Worm (Caenorhabditis elegans): Measurements from ENCODE around the gene clec-24.

clec-24 gene

DNA sequence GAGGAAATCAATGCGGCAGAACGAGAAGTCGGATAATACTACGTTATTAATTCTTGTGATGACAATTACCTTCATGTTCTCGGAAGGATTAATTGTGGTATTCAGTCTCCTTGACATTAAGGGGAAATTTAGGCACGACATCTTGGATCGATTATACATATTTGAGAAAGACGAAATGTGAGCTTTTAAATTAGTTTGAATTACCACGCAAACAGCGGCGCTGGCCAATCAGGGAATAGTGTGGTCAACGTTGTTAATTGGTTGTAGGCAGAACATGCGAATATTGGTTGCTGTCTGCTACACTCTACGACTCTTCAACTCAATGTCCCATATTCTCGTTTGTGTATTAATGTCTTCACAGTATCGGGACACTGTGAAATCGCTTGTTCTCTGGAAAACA lies 13.2 kb downstream of the clec-24 start, which contains the start of gene F49A5.10:
Gene F49A5.10 (plus strand): TSS at position 301 of the 400 bp plus-strand sequence.
- TF ChIP-seq unc-39 (tag; optimal IDR thresholded peaks at IDR 0.05), result no peak
- TF ChIP-seq lin-13 (tag; optimal IDR thresholded peaks at IDR 0.05), result no peak
- TF ChIP-seq elt-3 (tag; optimal IDR thresholded peaks at IDR 0.05), result no peak
- TF ChIP-seq M03D4.4 (tag; optimal IDR thresholded peaks at IDR 0.05), result no peak
- TF ChIP-seq flh-1 (GFP tag; optimal IDR thresholded peaks at IDR 0.05), result no peak
- TF ChIP-seq ceh-83 (GFP tag; optimal IDR thresholded peaks at IDR 0.05), result no peak
- no peak for TF ChIP-seq sptf-1 (tag; optimal IDR thresholded peaks at IDR 0.05)
- no peak for TF ChIP-seq elt-1 (tag; optimal IDR thresholded peaks at IDR 0.05; ENCODE audit: borderline replicate concordance, insufficient read depth)

DNA sequence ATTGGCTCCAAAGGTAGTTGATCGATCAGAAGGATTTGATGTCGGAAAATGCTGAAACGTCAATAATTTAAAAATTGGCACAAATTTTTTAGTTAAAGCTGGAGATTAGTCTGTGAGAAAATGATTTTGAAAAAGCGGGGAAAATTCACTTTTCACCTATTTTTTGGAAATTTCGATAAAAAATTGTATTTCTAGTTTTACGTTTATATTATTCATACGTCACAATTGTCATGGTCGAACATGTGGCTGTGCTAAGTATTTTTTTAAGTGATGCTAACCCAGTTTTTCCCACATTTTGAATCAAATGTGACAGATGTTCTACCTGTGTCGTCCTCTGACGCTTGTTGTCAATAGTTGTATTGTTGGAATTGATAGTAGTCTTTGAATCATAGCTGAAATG lies 17.7 kb downstream of the clec-24 start:
- TF ChIP-seq lin-13 (tag; optimal IDR thresholded peaks at IDR 0.05) (no peak), mls-2 (tag; optimal IDR thresholded peaks at IDR 0.05) (no peak)

DNA sequence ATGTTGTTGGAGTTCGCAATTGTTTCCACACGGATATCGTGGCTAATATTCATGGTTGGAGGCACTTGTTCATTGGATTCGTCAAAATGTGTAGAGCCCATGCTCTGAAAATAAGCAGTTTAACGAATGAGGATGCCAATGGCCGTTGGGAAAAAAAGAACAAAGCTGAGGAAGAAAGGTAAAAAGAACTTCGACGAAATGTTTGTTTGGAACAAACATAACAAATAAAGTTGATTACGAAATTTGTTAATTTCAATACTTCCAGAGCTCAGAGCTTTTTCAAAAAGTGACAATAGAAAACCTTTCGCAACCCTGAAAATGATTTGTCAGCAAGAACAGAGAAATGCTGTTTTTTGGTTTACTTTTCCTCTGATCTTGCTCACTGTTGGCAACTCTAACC lies 18.2 kb downstream of the clec-24 start, which contains the start of gene F09C6.3:
Gene F09C6.3 (minus strand): TSS at position 101 of the 400 bp plus-strand sequence.
- no peak for TF ChIP-seq drap-1 (GFP tag; optimal IDR thresholded peaks at IDR 0.05)
- no peak for TF ChIP-seq unc-120 (tag; optimal IDR thresholded peaks at IDR 0.05; ENCODE audit: poor library complexity, severe bottlenecking)
- TF ChIP-seq pha-4 (tag; optimal IDR thresholded peaks at IDR 0.05), result no peak
- no peak for TF ChIP-seq ztf-11 (tag; optimal IDR thresholded peaks at IDR 0.05)
- TF ChIP-seq ces-1 (GFP tag; optimal IDR thresholded peaks at IDR 0.05), result no peak
- TF ChIP-seq nhr-28 (tag; optimal IDR thresholded peaks at IDR 0.05), result no peak
- TF ChIP-seq flh-1 (GFP tag; optimal IDR thresholded peaks at IDR 0.05), result no peak

DNA sequence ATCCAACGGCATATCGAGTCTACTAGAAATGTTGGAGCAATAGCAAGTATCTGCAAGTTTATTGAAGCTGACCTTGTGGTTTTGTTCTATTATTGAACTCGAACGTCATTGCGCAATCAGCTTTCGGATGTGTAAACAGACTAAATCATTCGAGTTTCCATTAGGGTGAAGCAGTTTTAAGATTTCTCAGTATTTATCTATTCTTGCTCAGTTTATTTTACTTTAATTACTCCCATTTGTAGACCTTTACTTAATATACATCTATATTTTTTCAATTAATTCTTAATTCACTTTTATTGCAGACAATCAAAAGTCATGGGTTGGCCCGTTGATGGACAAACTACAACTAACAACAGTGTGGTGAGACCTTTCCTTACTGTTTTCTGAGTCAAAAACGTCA lies 18.9 kb downstream of the clec-24 start, which contains the start of gene F09C6.14:
Gene F09C6.14 (plus strand): TSS at position 301 of the 400 bp plus-strand sequence.
- TF ChIP-seq tbx-8 (GFP tag; optimal IDR thresholded peaks at IDR 0.05) (no peak), snpc-4 (tag; optimal IDR thresholded peaks at IDR 0.05) (no peak), M03D4.4 (tag; optimal IDR thresholded peaks at IDR 0.05) (no peak), lin-32 (GFP tag; optimal IDR thresholded peaks at IDR 0.05) (no peak), unc-120 (tag; optimal IDR thresholded peaks at IDR 0.05; ENCODE audit: poor library complexity, severe bottlenecking) (no peak), nhr-76 (tag; optimal IDR thresholded peaks at IDR 0.05) (no peak), nhr-12 (tag; optimal IDR thresholded peaks at IDR 0.05) (no peak), nhr-237 (tag; optimal IDR thresholded peaks at IDR 0.05) (no peak), sptf-1 (tag; optimal IDR thresholded peaks at IDR 0.05) (no peak), ztf-11 (tag; optimal IDR thresholded peaks at IDR 0.05) (no peak), mab-5 (tag; optimal IDR thresholded peaks at IDR 0.05) (no peak), zip-8 (tag; optimal IDR thresholded peaks at IDR 0.05) (no peak), ceh-43 (GFP tag; optimal IDR thresholded peaks at IDR 0.05) (no peak), blmp-1 (tag; optimal IDR thresholded peaks at IDR 0.05) (no peak), unc-39 (tag; optimal IDR thresholded peaks at IDR 0.05) (no peak), lsy-2 (tag; optimal IDR thresholded peaks at IDR 0.05) (no peak), ces-1 (GFP tag; optimal IDR thresholded peaks at IDR 0.05) (no peak), ceh-39 (tag; optimal IDR thresholded peaks at IDR 0.05) (no peak), cnd-1 (tag; optimal IDR thresholded peaks at IDR 0.05) (no peak), ceh-83 (GFP tag; optimal IDR thresholded peaks at IDR 0.05) (no peak)

DNA sequence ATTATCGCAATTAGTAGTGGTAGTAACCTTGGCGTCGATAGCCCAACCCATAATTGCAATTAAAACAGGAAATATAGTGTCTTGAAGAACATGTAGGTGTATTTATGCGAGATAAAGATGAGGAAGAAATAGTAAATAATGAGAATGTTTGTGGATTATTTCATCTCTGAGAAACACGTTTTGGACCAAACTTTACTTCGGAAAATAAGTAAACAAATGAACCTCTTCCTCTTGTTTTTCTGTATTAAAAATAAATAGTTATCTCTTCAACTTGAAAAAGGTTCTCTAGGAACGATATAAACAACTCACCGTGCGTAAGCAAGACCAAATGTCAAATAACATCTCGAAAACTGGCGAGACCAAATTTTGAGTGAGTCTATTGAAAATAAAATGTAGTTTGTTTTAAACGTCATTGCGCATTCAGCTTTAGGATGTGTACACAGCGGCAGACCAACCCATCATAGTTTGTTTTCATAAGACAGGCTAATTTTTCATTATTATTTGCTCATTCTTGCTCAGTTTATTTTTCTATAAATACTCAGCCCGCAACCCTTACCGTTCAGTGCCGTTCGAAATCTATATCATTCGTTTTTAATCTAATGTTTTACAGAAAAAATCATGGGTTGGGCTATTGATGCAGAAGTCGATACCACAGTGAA lies 20.6 kb downstream of the clec-24 start, which contains the start of the genes F09C6.11 and F09C6.12:
Gene F09C6.11 (minus strand): TSS at position 51 of the 659 bp plus-strand sequence.
Gene F09C6.12 (plus strand): TSS at position 609 of the 659 bp plus-strand sequence.
- TF ChIP-seq nhr-237 (tag; optimal IDR thresholded peaks at IDR 0.05) (no peak), blmp-1 (tag; optimal IDR thresholded peaks at IDR 0.05) (no peak), ham-2 (GFP tag; optimal IDR thresholded peaks at IDR 0.05) (no peak), unc-39 (tag; optimal IDR thresholded peaks at IDR 0.05) (no peak), tbx-8 (GFP tag; optimal IDR thresholded peaks at IDR 0.05) (no peak), hlh-1 (tag; optimal IDR thresholded peaks at IDR 0.05) (no peak), flh-1 (GFP tag; optimal IDR thresholded peaks at IDR 0.05) (no peak), elt-1 (tag; optimal IDR thresholded peaks at IDR 0.05; ENCODE audit: borderline replicate concordance, insufficient read depth) (no peak), nhr-12 (tag; optimal IDR thresholded peaks at IDR 0.05) (no peak), nhr-2 (tag; optimal IDR thresholded peaks at IDR 0.05) (no peak)
